Fruit fly (Drosophila melanogaster): Measurements from ENCODE around the gene CG4822.
A peak's percentile ranks its signal among the peaks of the same experiment; 100 is the strongest.

The CG4822 gene

DNA sequence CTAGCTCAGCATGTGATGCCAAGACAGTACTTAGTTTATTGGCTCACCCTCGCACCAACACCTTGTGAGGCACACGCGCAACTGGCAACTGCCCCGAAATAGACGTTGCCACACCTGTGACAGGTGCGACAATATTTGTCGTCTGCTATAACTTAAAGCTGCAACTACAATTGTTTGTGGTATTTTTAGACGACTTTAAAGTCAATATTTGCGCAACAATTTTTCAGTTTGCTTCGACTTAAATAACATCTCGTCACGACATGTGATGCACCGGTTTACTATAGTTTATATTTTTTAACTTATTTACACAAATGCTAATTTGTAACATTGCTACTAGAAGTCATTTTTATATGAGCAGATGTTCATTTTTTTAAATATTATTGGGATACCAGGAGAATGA lies 40.4 kb downstream of the CG4822 start (continued):
- TF ChIP-seq schlank (tag; optimal IDR thresholded peaks at IDR 0.05) (peak; percentile 12), CG12104 (GFP tag; optimal IDR thresholded peaks at IDR 0.05) (peak; percentile 7), tgo (GFP tag; IDR thresholded peaks at IDR 0.05) (no peak), CHES-1-like (GFP tag; optimal IDR thresholded peaks at IDR 0.05) (no peak), inv (GFP tag; IDR thresholded peaks at IDR 0.05; ENCODE audit: partially characterized antibody) (no peak), Drgx (GFP tag; IDR thresholded peaks at IDR 0.05) (no peak), CG30403 (GFP tag; optimal IDR thresholded peaks at IDR 0.05) (no peak), ash1 (GFP tag; optimal IDR thresholded peaks at IDR 0.05) (no peak), exex (tag; optimal IDR thresholded peaks at IDR 0.05) (no peak), Mrtf (GFP tag; IDR thresholded peaks at IDR 0.05) (no peak), dmrt99B (tag; optimal IDR thresholded peaks at IDR 0.05) (peak; percentile 28), Ada2b (GFP tag; IDR thresholded peaks at IDR 0.05) (no peak), kah (GFP tag; optimal IDR thresholded peaks at IDR 0.05) (peak; percentile 38), hb (GFP tag; IDR thresholded peaks at IDR 0.05; ENCODE audit: partially characterized antibody) (no peak), CG10462 (GFP tag; optimal IDR thresholded peaks at IDR 0.05) (no peak), CG13424 (tag; optimal IDR thresholded peaks at IDR 0.05) (peak; percentile 25), CG7357 (GFP tag; IDR thresholded peaks at IDR 0.05) (no peak), dysf (GFP tag; IDR thresholded peaks at IDR 0.05) (no peak), E2f1 (GFP tag; IDR thresholded peaks at IDR 0.05) (no peak), lola (GFP tag; optimal IDR thresholded peaks at IDR 0.05) (peak in 1 of 3 experiments; percentile 1), Neu2 (GFP tag; optimal IDR thresholded peaks at IDR 0.05; ENCODE audit: borderline replicate concordance) (no peak), unpg (GFP tag; optimal IDR thresholded peaks at IDR 0.05) (peak; percentile 47), tna (GFP tag; IDR thresholded peaks at IDR 0.05; ENCODE audit: partially characterized antibody) (no peak), CG15601 (tag; optimal IDR thresholded peaks at IDR 0.05) (peak; percentile 71), CG8089 (GFP tag; optimal IDR thresholded peaks at IDR 0.05) (no peak), CG2889 (GFP tag; IDR thresholded peaks at IDR 0.05) (no peak), odd (GFP tag; optimal IDR thresholded peaks at IDR 0.05) (peak; percentile 71), bowl (GFP tag; IDR thresholded peaks at IDR 0.05) (no peak), CG7786 (GFP tag; optimal IDR thresholded peaks at IDR 0.05) (no peak), salm (tag; optimal IDR thresholded peaks at IDR 0.05) (peak; percentile 40), wdn (GFP tag; IDR thresholded peaks at IDR 0.05) (no peak), ab (GFP tag; optimal IDR thresholded peaks at IDR 0.05) (no peak), Sox100B (GFP tag; optimal IDR thresholded peaks at IDR 0.05) (peak; percentile 74), ham (GFP tag; IDR thresholded peaks at IDR 0.05) (no peak), CG34422 (GFP tag; IDR thresholded peaks at IDR 0.05) (no peak), CG14050 (GFP tag; IDR thresholded peaks at IDR 0.05) (no peak), kni (GFP tag; optimal IDR thresholded peaks at IDR 0.05) (peak; percentile 4), lilli (GFP tag; optimal IDR thresholded peaks at IDR 0.05) (peak; percentile 2), CG6175 (GFP tag; IDR thresholded peaks at IDR 0.05) (0 out of 3 replicates have a peak, but pooled peaks have one; percentile 29), CG9437 (GFP tag; optimal IDR thresholded peaks at IDR 0.05) (no peak), CG4328 (GFP tag; optimal IDR thresholded peaks at IDR 0.05) (peak; percentile 33), Eip74EF (GFP tag; optimal IDR thresholded peaks at IDR 0.05) (peak in 1 of 2 experiments; percentile 46), CG6854 (GFP tag; optimal IDR thresholded peaks at IDR 0.05) (peak; percentile 62), tin (GFP tag; optimal IDR thresholded peaks at IDR 0.05) (no peak), stwl (tag; optimal IDR thresholded peaks at IDR 0.05) (no peak), tio (GFP tag; optimal IDR thresholded peaks at IDR 0.05) (no peak), bab2 (GFP tag; optimal IDR thresholded peaks at IDR 0.05) (no peak), CG17359 (tag; optimal IDR thresholded peaks at IDR 0.05) (peak; percentile 40), CG11504 (tag; optimal IDR thresholded peaks at IDR 0.05) (peak; percentile 30), Ets65A (GFP tag) (no peak), Spps (tag; optimal IDR thresholded peaks at IDR 0.05) (peak; percentile 2)

All from whole organism, embryonic.